Fruit fly (Drosophila melanogaster) Kc167 (cell line): ENCODE data around the gene CG11398.

Experiments
- Myc ChIP-seq: fragments of >200 bp; optimal IDR thresholded peaks from 2 replicates; lab custom pipeline; 2017; ENCODE audit warnings: missing external identifiers
- Sin3A ChIP-seq: fragments of >200 bp; optimal IDR thresholded peaks from 2 replicates; lab custom pipeline; 2018; ENCODE audit warnings: missing external identifiers
- h ChIP-seq: fragments of >200 bp; optimal IDR thresholded peaks from 3 replicates; lab custom pipeline; 2018; ENCODE audit warnings: missing external identifiers
- ttk ChIP-seq: sonication (Bioruptor generic); optimal IDR thresholded peaks from 2 replicates; lab custom pipeline; 2017; ENCODE audit warnings: missing external identifiers

- TF ChIP-seq h, result no peak
- TF ChIP-seq ttk (lab: Kevin White, UChicago), result no peak
- no peak for TF ChIP-seq Myc
- TF ChIP-seq Sin3A (lab: Kevin White, UChicago), result no peak
Measured at dm6 chrX:1183742-1184141, 31.2 kb downstream of the CG11398 start.
